Fruit fly (Drosophila melanogaster): ENCODE data around the gene CG46312.

DNA sequence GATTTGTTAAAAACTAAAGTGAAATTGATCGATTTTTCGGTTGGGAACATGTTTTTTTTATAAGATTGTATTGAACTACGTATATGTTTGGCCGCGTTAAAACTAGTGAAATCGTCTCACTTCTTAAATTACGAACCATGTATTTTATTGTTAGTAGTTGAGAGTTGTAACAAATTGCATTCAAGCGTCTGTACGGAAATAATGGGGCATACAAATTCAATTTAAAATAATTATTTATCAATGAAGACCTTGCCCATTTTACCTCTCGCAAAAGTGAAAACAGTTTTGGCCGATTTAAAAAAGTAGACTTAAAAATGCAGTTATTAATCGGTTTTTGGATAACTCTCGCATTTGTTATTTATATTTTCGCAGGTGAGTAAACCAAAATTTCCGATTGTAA, 17.0 kb upstream of the CG46312 start, which contains the start of gene Muc14A:
- TF ChIP-seq psq (optimal IDR thresholded peaks at IDR 0.05) (no peak), CG8478 (optimal IDR thresholded peaks at IDR 0.05) (no peak), pan (optimal IDR thresholded peaks at IDR 0.05) (no peak), Dll (optimal IDR thresholded peaks at IDR 0.05) (no peak), usp (GFP tag; optimal IDR thresholded peaks at IDR 0.05) (no peak)
